Worm (Caenorhabditis elegans): ENCODE results near the gene Y116F11A.3.
"Not testable (repeated sequence)": the region's sequence is repeated elsewhere in the genome, so short reads cannot be mapped to it uniquely, and the experiment has no call there.

Y116F11A.3 gene

DNA sequence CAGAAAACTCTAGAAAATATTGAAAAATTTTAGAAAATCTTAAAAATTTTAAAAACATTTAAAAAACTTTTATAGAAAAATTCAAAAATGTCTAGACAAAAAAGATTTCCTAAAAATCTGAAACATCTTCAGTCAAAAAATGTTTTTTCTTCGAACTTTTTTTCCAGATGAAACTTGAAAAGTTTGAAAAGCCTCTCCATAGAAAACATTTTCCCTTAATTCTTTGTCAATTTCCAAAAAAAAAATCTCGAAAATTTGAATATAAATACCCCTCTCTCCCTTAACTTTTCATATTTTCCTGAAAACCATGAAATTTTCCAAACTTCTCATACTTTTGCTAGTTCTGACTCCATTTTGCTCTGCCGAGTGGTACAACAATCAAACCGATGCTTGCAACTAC, at the start of gene Y116F11A.3:
Y116F11A.3 (plus strand) TSS at position 301 of the 400 bp plus-strand sequence.
- TF ChIP-seq scrt-1 (GFP tag; IDR thresholded peaks at IDR 0.05) (no peak), ceh-13 (GFP tag; optimal IDR thresholded peaks at IDR 0.05) (no peak), aly-1 (tag; optimal IDR thresholded peaks at IDR 0.05) (no peak), tra-4 (tag; optimal IDR thresholded peaks at IDR 0.05) (no peak), B0310.2 (tag; optimal IDR thresholded peaks at IDR 0.05) (no peak), sea-1 (GFP tag; conservative IDR thresholded peaks at IDR 0.05) (no peak), ceh-36 (tag; optimal IDR thresholded peaks at IDR 0.05) (no peak), ets-7 (tag; optimal IDR thresholded peaks at IDR 0.05) (no peak), hmg-4 (GFP tag; optimal IDR thresholded peaks at IDR 0.05) (no peak), flt-1 (GFP tag; IDR thresholded peaks at IDR 0.05) (no peak)

DNA sequence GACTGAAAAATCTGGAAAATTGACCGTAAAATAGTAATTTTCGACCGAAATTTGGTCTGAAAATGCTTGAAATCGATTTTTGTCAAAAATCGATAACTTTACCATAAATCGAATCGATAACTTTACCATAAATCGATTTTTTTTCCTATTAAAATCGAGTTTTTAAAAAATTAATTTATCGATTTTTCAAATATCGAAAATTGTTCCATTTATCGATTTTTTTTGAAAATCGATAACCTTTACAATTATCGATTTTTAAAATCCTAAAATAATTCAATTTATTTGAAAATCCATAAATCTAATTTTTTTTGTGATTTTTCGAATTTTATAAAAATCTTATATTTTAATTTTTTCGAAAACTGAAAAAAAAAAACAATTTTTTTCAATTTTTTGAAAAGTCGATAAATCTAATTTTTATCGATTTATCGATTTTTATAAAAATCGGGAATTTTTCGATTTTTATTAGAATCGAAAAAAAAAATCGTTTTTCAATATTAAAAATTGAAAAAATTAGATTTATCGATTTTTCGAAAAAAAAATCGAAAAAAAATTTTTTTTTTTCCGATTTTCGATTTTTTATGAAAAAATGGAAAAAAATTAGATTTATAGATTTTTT, 37.5 kb upstream of the Y116F11A.3 start:
- TF ChIP-seq tra-4 (tag; optimal IDR thresholded peaks at IDR 0.05), result no peak
- TF ChIP-seq hmbx-1 (tag; optimal IDR thresholded peaks at IDR 0.05), result no peak
- no peak for TF ChIP-seq tbx-11 (GFP tag; IDR thresholded peaks at IDR 0.05)
- no peak for TF ChIP-seq pes-1 (GFP tag; IDR thresholded peaks at IDR 0.05)
- no peak for TF ChIP-seq F13C5.2 (tag; optimal IDR thresholded peaks at IDR 0.05)
- no peak for TF ChIP-seq ceh-36 (tag; optimal IDR thresholded peaks at IDR 0.05)
- no peak for TF ChIP-seq ceh-13 (GFP tag; optimal IDR thresholded peaks at IDR 0.05)
- no peak for TF ChIP-seq hmg-4 (GFP tag; optimal IDR thresholded peaks at IDR 0.05)
- no peak for TF ChIP-seq ama-1 (optimal IDR thresholded peaks at IDR 0.05)
- TF ChIP-seq ets-7 (tag; optimal IDR thresholded peaks at IDR 0.05), result no peak
- TF ChIP-seq flt-1 (GFP tag; IDR thresholded peaks at IDR 0.05), result no peak
- TF ChIP-seq hnd-1 (tag; optimal IDR thresholded peaks at IDR 0.05), result no peak
- no peak for TF ChIP-seq sea-1 (GFP tag; conservative IDR thresholded peaks at IDR 0.05)
- no peak for TF ChIP-seq scrt-1 (GFP tag; IDR thresholded peaks at IDR 0.05)
- no peak for TF ChIP-seq B0310.2 (tag; optimal IDR thresholded peaks at IDR 0.05)
- no peak for TF ChIP-seq aly-1 (tag; optimal IDR thresholded peaks at IDR 0.05)
- no peak for TF ChIP-seq tbx-37 (GFP tag; conservative IDR thresholded peaks at IDR 0.05)

DNA sequence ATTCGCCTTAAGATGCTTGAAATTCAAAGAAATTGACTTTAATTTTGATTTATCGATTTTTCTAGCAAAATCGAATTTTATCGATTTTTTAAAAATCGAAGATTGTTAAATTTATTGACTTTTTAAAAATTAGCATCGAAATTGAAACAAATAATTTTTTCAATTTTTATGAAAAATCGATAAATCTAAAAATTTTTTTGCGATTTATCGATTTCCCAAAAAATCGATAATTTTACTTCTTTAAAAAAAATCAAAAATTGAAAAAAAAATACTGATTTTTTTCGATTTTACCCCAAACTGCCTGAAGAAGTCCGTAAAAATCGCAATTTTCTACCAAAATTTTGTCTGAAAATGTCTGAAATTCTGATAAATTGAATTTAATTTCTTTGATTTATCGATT, 36.9 kb upstream of the Y116F11A.3 start:
- TF ChIP-seq ceh-13 (GFP tag; optimal IDR thresholded peaks at IDR 0.05) (no peak), tbx-37 (GFP tag; conservative IDR thresholded peaks at IDR 0.05) (no peak), aly-1 (tag; optimal IDR thresholded peaks at IDR 0.05) (no peak), tra-4 (tag; optimal IDR thresholded peaks at IDR 0.05) (no peak), hmbx-1 (tag; optimal IDR thresholded peaks at IDR 0.05) (no peak), sea-1 (GFP tag; conservative IDR thresholded peaks at IDR 0.05) (no peak), scrt-1 (GFP tag; IDR thresholded peaks at IDR 0.05) (no peak), hmg-4 (GFP tag; optimal IDR thresholded peaks at IDR 0.05) (no peak), tbx-11 (GFP tag; IDR thresholded peaks at IDR 0.05) (no peak), hnd-1 (tag; optimal IDR thresholded peaks at IDR 0.05) (no peak), F13C5.2 (tag; optimal IDR thresholded peaks at IDR 0.05) (no peak), ama-1 (optimal IDR thresholded peaks at IDR 0.05) (no peak), flt-1 (GFP tag; IDR thresholded peaks at IDR 0.05) (no peak), B0310.2 (tag; optimal IDR thresholded peaks at IDR 0.05) (no peak), pes-1 (GFP tag; IDR thresholded peaks at IDR 0.05) (no peak), ceh-36 (tag; optimal IDR thresholded peaks at IDR 0.05) (no peak), ets-7 (tag; optimal IDR thresholded peaks at IDR 0.05) (no peak)

DNA sequence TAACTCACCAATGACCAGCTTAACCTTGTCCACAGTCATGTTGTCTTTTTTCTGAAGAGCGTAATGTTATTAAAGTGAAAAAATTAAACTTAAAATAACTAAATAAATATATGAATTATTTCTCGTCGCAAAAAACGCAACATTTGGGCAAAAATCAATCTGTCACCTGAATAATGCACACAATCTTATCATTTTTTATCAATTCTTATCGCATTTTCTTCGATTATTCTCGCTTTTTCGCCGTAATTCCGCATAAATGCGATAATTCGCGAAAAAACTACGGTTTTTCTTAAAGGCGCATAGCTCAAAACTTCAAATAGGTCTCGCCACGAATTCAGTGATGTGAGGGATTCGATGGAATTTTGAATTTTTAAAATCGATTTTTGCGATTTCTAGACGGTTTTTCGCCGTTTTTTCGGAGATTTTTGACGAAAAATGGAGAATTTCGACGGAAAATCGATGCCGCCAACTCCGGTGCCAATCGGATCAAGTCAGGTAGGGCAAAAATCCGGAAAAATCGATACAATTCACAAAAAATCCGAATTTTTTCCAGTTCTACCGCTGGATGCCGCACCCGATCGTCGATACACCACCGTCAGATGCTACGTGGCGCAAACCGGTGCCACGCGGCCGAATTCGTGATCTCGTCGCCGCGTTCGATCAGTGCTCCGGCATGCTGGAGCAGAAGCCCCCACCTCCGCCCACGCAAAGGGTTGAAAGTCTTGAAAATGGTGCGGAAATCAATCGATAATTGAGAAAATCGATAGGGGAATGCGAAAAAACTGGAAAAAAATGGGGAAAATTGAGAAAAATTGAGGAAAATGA, 31.3 kb upstream of the Y116F11A.3 start, which contains the start of the genes Y43F8C.13 and ani-3:
Y43F8C.13 (minus strand) TSS at position 51 of the 825 bp plus-strand sequence.
ani-3 (plus strand) TSS at position 385 of the 825 bp plus-strand sequence.
- no peak for TF ChIP-seq ceh-13 (GFP tag; optimal IDR thresholded peaks at IDR 0.05)
- TF ChIP-seq hmg-4 (GFP tag; optimal IDR thresholded peaks at IDR 0.05), result no peak
- TF ChIP-seq tbx-37 (GFP tag; conservative IDR thresholded peaks at IDR 0.05), result no peak

DNA sequence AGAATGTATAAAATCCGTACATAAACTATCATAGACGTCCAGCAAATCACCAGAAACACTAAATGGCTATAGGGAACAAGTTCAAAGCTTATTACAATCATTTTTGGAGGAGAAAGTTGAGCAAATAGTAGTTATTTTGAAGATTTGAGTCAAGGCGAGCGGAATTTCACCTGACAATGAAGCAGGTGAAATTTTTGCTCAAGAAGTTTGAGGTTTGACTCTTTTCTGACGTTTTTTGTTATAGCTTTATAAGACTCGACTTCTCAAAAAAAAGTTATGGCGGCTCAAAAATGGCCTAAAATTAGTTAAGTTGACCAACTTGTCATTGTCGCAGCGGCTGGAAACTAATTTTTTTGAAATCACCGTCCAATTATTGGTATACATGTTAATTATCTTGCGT, 20.0 kb upstream of the Y116F11A.3 start, which contains the start of gene srv-3:
srv-3 (minus strand) TSS at position 101 of the 400 bp plus-strand sequence.
- TF ChIP-seq F13C5.2 (tag; optimal IDR thresholded peaks at IDR 0.05) (no peak), ets-7 (tag; optimal IDR thresholded peaks at IDR 0.05) (no peak), tbx-37 (GFP tag; conservative IDR thresholded peaks at IDR 0.05) (no peak), B0310.2 (tag; optimal IDR thresholded peaks at IDR 0.05) (no peak), ama-1 (optimal IDR thresholded peaks at IDR 0.05) (no peak), sea-1 (GFP tag; conservative IDR thresholded peaks at IDR 0.05) (no peak), hmg-4 (GFP tag; optimal IDR thresholded peaks at IDR 0.05) (no peak), flt-1 (GFP tag; IDR thresholded peaks at IDR 0.05) (no peak)

DNA sequence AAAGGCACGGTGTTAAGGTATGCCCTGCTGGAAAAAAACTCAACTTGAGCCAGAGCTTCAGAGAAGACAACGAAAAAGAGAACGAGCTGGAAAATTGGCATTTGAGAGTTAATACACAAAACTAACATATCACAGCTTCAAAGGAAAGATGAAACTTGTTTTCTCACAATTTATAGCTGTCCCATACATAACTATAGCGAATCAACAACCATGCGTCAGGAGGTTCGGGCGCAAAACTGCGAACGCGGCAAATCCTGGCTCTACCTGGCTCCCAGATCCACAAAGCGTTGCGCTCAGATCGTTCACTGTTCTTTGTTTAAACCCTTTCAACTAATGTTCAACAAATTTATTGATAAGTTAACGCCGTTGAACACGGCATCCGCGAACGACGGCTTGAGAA, 18.3 kb upstream of the Y116F11A.3 start, which contains the start of gene Y43F8C.15:
Y43F8C.15 (minus strand) TSS at position 101 of the 400 bp plus-strand sequence.
- not testable (repeated sequence) for TF ChIP-seq scrt-1 (GFP tag; IDR thresholded peaks at IDR 0.05); ceh-36 (tag; optimal IDR thresholded peaks at IDR 0.05); flt-1 (GFP tag; IDR thresholded peaks at IDR 0.05)

DNA sequence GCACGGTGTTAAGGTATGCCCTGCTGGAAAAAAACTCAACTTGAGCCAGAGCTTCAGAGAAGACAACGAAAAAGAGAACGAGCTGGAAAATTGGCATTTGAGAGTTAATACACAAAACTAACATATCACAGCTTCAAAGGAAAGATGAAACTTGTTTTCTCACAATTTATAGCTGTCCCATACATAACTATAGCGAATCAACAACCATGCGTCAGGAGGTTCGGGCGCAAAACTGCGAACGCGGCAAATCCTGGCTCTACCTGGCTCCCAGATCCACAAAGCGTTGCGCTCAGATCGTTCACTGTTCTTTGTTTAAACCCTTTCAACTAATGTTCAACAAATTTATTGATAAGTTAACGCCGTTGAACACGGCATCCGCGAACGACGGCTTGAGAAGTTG, 17.2 kb upstream of the Y116F11A.3 start, which contains the start of gene Y43F8C.23:
Y43F8C.23 (minus strand) TSS at position 101 of the 400 bp plus-strand sequence.
- not testable (repeated sequence) for TF ChIP-seq ceh-13 (GFP tag; optimal IDR thresholded peaks at IDR 0.05); aly-1 (tag; optimal IDR thresholded peaks at IDR 0.05); tbx-37 (GFP tag; conservative IDR thresholded peaks at IDR 0.05)

Measured in whole organism, early embryonic.